Worm (Caenorhabditis elegans) whole organism, midembryonic: Measurements from ENCODE around the gene trmt-10C.2.

Experiments used
- T22C8.4 ChIP-seq: fragments of 200-800 bp; sonication (Bioruptor generic); IDR thresholded peaks from 2 replicates; pipeline ENCODE4 v1.3.6; 2022; ENCODE audit warnings: missing genetic modification characterization, missing compliant biosample characterization
- cog-1 ChIP-seq: sonication (generic microtip); optimal IDR thresholded peaks from 2 replicates; lab custom pipeline; 2016; ENCODE audit warnings: missing genetic modification characterization, missing compliant biosample characterization
- flt-1 ChIP-seq: fragments of 200-800 bp; sonication (Bioruptor generic); IDR thresholded peaks from 2 replicates; pipeline ENCODE4 v1.3.6; 2022; ENCODE audit warnings: missing genetic modification characterization, missing compliant biosample characterization
- klf-2 ChIP-seq: fragments of 200-800 bp; sonication (Bioruptor generic); conservative IDR thresholded peaks from 2 replicates; pipeline ENCODE4 v1.3.6; 2022; ENCODE audit warnings: missing genetic modification reagents, missing genetic modification characterization, missing compliant biosample characterization
- med-1 ChIP-seq: sonication (generic microtip); optimal IDR thresholded peaks from 2 replicates; lab custom pipeline; 2017; ENCODE audit warnings: missing genetic modification characterization, mild to moderate bottlenecking, missing compliant biosample characterization, antibody characterized with exemption, missing genetic modification reagents; ENCODE audit not compliant: insufficient read depth
- ref-1 ChIP-seq: fragments of 200-800 bp; sonication (Bioruptor generic); conservative IDR thresholded peaks from 2 replicates; pipeline ENCODE4 v1.3.6; 2022; ENCODE audit warnings: missing genetic modification reagents, missing genetic modification characterization, missing compliant biosample characterization
- tab-1 ChIP-seq: fragments of 200-800 bp; sonication (Bioruptor generic); IDR thresholded peaks from 2 replicates; pipeline ENCODE4 v1.3.6; 2022; ENCODE audit warnings: missing genetic modification characterization, missing compliant biosample characterization
- ztf-23 ChIP-seq: fragments of 200-800 bp; sonication (Bioruptor generic); IDR thresholded peaks from 2 replicates; pipeline ENCODE4 v1.3.6; 2022; ENCODE audit warnings: missing genetic modification reagents, missing genetic modification characterization, missing compliant biosample characterization
- ztf-29 ChIP-seq: fragments of 200-800 bp; sonication (Bioruptor generic); IDR thresholded peaks from 2 replicates; pipeline ENCODE4 v1.3.6; 2022; ENCODE audit warnings: missing genetic modification reagents, missing genetic modification characterization, missing compliant biosample characterization

Gene trmt-10C.2

DNA sequence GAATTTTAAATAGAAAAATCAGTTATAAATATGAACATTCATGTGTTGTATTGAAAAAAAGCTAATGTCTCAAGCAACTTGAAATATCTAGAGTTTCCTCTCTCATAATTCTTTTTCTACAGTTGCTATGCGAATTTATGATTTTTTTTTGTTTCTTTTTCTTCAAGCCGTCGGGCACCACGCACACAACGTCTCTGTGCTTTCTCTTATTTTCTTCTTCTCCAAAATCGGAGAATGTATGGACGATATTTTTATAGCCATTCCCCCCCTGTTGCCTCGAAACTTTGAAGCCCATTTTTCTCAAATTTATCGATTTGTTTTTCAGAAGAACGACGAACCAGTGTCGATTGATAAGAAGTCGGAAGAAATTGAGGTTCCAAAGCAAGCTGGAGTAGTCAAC is 10.7 kb downstream of the trmt-10C.2 start:
- TF ChIP-seq T22C8.4 (GFP tag; lab: Robert Waterston, UW) (no peak), flt-1 (GFP tag; lab: Robert Waterston, UW) (no peak), med-1 (GFP tag; lab: Kevin White, UChicago) (no peak), ref-1 (GFP tag; lab: Robert Waterston, UW) (no peak), klf-2 (GFP tag; lab: Robert Waterston, UW) (no peak), ztf-29 (GFP tag; lab: Robert Waterston, UW) (no peak), cog-1 (tag; lab: Kevin White, UChicago) (no peak), tab-1 (GFP tag; lab: Robert Waterston, UW) (no peak), ztf-23 (GFP tag; lab: Robert Waterston, UW) (no peak)

DNA sequence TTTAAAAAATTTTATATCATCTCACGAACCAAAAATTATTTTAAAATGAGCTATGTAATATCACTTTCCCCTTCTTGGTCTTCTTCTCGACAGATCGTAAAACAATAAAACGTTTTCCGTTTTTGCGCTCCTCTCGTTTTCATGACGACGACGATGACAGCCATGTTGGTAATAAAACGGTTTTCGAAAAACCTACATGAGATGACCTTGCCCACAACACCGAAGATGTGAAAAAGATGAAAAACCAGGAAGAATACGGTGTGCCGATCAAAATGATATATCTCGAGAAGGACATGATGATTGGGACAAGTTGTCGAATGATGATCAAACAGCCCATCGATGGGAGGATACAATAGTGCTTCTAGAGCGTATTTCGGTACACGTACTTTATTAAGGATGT is 12.6 kb downstream of the trmt-10C.2 start:
- TF ChIP-seq ztf-29 (GFP tag; lab: Robert Waterston, UW) (no peak), ref-1 (GFP tag; lab: Robert Waterston, UW) (no peak), T22C8.4 (GFP tag; lab: Robert Waterston, UW) (no peak), flt-1 (GFP tag; lab: Robert Waterston, UW) (no peak), cog-1 (tag; lab: Kevin White, UChicago) (no peak), klf-2 (GFP tag; lab: Robert Waterston, UW) (no peak), ztf-23 (GFP tag; lab: Robert Waterston, UW) (no peak), med-1 (GFP tag; lab: Kevin White, UChicago) (no peak), tab-1 (GFP tag; lab: Robert Waterston, UW) (no peak)

DNA sequence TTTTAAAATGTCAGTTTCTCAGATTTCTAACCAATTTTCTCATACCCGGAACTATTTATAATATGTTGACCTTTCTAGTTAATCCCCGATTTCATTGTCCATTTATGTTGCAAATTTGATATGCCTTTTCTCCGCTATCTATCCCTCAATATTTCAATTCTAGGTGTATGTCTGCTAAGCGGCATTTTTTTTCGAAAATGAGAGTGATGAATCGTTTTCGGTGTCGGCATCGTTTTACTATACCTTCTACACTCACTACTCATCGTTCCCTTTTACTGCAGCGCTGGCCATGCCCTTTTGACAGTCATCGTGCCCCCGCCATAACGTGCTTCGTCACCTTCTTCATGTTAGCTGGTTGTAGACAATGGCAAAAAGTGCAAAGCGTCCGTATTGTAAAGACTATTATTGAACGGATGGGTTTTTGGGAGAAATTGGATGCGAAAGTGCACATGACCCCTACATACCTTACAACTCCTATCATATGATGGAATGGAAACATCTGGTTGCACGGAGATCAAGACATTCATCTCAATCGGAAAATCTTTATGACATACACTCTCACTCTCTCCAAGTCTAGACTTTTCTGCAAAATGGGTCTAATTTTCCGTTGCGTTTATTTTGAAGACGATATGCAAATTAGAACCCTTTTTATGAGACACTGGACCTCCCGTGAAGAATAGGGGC is 13.2 kb downstream of the trmt-10C.2 start:
- TF ChIP-seq tab-1 (GFP tag; lab: Robert Waterston, UW) (no peak), flt-1 (GFP tag; lab: Robert Waterston, UW) (no peak), ztf-23 (GFP tag; lab: Robert Waterston, UW) (no peak), T22C8.4 (GFP tag; lab: Robert Waterston, UW) (no peak), cog-1 (tag; lab: Kevin White, UChicago) (no peak), ref-1 (GFP tag; lab: Robert Waterston, UW) (no peak), ztf-29 (GFP tag; lab: Robert Waterston, UW) (no peak), med-1 (GFP tag; lab: Kevin White, UChicago) (no peak), klf-2 (GFP tag; lab: Robert Waterston, UW) (no peak)

DNA sequence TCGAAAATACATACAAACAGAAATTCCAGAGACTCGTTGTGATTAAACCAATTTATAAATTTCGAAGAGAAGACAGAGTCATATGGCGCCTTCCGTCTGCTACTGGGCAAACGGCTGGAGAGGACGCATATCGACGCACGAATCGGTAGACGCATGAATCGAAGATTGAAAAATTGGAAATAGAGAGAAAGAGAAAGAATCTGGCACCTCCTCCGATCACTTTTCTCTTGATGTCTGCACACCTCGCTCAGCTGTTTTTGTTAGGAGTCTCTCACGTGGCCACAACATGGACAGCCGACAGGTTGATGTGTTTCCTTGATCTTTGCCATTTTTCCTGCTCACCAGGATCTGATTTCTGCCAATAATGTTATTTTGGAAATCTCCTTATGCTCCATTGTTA is 14.0 kb downstream of the trmt-10C.2 start:
- TF ChIP-seq flt-1 (GFP tag; lab: Robert Waterston, UW), result no peak
- no peak for TF ChIP-seq ztf-23 (GFP tag; lab: Robert Waterston, UW)
- no peak for TF ChIP-seq klf-2 (GFP tag; lab: Robert Waterston, UW)
- TF ChIP-seq ztf-29 (GFP tag; lab: Robert Waterston, UW), result no peak
- TF ChIP-seq med-1 (GFP tag; lab: Kevin White, UChicago), result no peak
- no peak for TF ChIP-seq ref-1 (GFP tag; lab: Robert Waterston, UW)
- TF ChIP-seq cog-1 (tag; lab: Kevin White, UChicago), result no peak
- no peak for TF ChIP-seq tab-1 (GFP tag; lab: Robert Waterston, UW)
- TF ChIP-seq T22C8.4 (GFP tag; lab: Robert Waterston, UW), result no peak

DNA sequence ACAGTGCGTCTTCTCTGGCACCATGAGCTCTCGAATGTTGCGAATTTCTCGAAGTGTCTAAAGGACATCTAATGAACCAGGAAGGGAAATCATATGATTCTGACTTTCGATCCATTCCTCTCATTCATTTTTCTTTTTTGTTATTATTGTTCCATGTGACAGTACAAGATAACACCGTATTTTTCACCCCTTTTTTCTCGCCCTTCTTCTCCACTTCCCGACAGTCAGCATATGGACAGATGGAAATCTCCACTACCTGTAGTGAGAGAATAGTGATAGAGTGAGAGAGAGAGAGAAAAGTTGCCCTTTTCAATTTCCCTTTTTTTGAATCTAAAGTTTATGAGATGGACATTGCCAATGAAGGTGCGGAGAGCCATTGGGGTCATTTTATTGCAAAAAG is 14.7 kb downstream of the trmt-10C.2 start:
- TF ChIP-seq tab-1 (GFP tag; lab: Robert Waterston, UW), result no peak
- TF ChIP-seq T22C8.4 (GFP tag; lab: Robert Waterston, UW), result no peak

DNA sequence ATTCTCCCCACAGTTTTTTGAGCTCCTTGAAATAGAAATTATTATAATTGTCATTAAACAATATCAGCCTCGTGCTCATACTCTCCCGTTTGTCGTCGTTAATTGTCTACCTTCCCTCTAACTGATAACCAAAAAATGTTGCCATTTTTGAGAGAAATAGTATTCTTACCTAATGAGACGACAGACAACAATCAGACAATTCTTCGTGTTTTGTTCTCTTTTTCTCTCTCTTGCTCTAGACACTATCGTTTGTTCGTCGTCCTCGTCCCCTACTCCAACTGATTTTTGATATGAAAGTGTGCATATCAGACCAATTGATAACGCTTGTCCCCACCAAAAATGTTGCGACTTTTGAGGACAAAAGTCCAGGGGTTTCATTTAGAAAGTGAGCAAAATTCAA is 15.5 kb downstream of the trmt-10C.2 start:
- TF ChIP-seq med-1 (GFP tag; lab: Kevin White, UChicago), result no peak
- no peak for TF ChIP-seq ref-1 (GFP tag; lab: Robert Waterston, UW)
- TF ChIP-seq ztf-29 (GFP tag; lab: Robert Waterston, UW), result no peak
- TF ChIP-seq flt-1 (GFP tag; lab: Robert Waterston, UW), result no peak
- TF ChIP-seq ztf-23 (GFP tag; lab: Robert Waterston, UW), result no peak
- no peak for TF ChIP-seq cog-1 (tag; lab: Kevin White, UChicago)
- TF ChIP-seq T22C8.4 (GFP tag; lab: Robert Waterston, UW), result no peak
- TF ChIP-seq klf-2 (GFP tag; lab: Robert Waterston, UW), result no peak
- no peak for TF ChIP-seq tab-1 (GFP tag; lab: Robert Waterston, UW)

DNA sequence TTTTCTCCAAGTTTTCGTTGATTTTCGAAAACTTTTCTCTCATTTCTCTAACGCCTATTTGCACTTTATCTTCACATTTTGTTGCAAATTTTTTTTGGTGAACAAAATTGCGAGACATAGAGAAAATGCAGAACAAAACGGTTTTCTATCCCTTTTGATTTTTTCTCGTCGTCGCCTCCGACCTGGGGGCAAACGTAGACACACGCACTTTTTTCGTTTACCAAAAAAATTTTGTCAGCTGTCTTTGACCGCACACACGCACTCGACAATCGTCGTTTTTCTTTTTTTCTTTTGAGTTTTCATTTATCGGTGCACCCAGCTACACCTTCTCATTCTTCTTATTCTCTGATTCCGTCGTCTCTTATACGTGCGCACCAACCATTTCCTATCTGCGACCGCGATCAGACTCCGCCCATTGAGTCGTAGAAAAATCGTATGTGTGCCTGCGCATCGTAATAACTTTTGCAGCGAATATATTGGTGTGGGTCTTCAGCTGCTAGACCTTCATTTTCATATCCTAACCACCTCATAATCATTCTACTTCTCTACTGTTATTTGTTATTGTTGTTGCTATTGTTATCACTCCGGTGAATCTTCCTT is 16.3 kb downstream of the trmt-10C.2 start:
- TF ChIP-seq cog-1 (tag; lab: Kevin White, UChicago) (no peak), ztf-29 (GFP tag; lab: Robert Waterston, UW) (no peak), med-1 (GFP tag; lab: Kevin White, UChicago) (no peak), klf-2 (GFP tag; lab: Robert Waterston, UW) (no peak), ref-1 (GFP tag; lab: Robert Waterston, UW) (no peak), tab-1 (GFP tag; lab: Robert Waterston, UW) (no peak), T22C8.4 (GFP tag; lab: Robert Waterston, UW) (no peak), flt-1 (GFP tag; lab: Robert Waterston, UW) (no peak)

DNA sequence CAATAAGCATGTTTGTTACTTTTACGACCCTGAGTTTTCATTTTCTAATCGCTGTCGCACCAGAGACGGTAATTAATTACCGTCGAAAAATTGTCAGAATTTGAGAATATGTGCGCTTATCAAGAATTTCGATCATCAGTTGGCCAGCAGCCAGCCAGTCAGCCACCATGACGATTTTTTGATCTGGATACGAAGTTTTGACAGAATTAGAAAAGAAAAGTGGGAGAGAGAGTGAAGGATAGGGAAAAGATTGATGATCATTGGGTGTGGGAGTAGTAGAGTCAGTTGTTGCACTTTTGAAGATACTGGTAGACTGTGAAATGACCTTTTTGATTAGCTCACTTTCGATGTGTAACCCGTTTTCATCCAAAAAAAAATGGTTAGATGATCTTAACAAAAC is 18.3 kb downstream of the trmt-10C.2 start:
- TF ChIP-seq T22C8.4 (GFP tag; lab: Robert Waterston, UW) (no peak), flt-1 (GFP tag; lab: Robert Waterston, UW) (no peak), med-1 (GFP tag; lab: Kevin White, UChicago) (no peak), tab-1 (GFP tag; lab: Robert Waterston, UW) (no peak), klf-2 (GFP tag; lab: Robert Waterston, UW) (no peak), ztf-23 (GFP tag; lab: Robert Waterston, UW) (no peak), ztf-29 (GFP tag; lab: Robert Waterston, UW) (no peak), cog-1 (tag; lab: Kevin White, UChicago) (no peak), ref-1 (GFP tag; lab: Robert Waterston, UW) (no peak)
